Fruit fly (Drosophila melanogaster) whole organism, embryonic: ENCODE measurements around the gene Naxd.

Source experiments
- ATbp ChIP-seq: fragments of 200-800 bp; sonication (Bioruptor generic); optimal IDR thresholded peaks from 2 replicates; lab custom pipeline; 2017; ENCODE audit warnings: missing biosample characterization, mild to moderate bottlenecking, missing genetic modification characterization, missing genetic modification reagents
- Atf-2 ChIP-seq: fragments of 200-800 bp; sonication (Bioruptor generic); optimal IDR thresholded peaks from 2 replicates; lab custom pipeline; 2016; ENCODE audit warnings: missing biosample characterization, missing genetic modification characterization
- Atf3 ChIP-seq: fragments of 200-800 bp; sonication (Bioruptor generic); optimal IDR thresholded peaks from 3 replicates; lab custom pipeline; 2016; ENCODE audit warnings: missing biosample characterization, missing genetic modification characterization
- Blimp-1 ChIP-seq: fragments of 200-800 bp; sonication (Bioruptor generic); optimal IDR thresholded peaks from 3 replicates; lab custom pipeline; 2018; ENCODE audit warnings: missing biosample characterization, missing genetic modification characterization, mild to moderate bottlenecking, moderate library complexity, missing genetic modification reagents
- CG10979 ChIP-seq: fragments of 200-800 bp; sonication (Bioruptor generic); optimal IDR thresholded peaks from 2 replicates; lab custom pipeline; 2018; ENCODE audit warnings: missing biosample characterization, mild to moderate bottlenecking, missing genetic modification characterization, moderate library complexity
- CG11456 ChIP-seq: fragments of 200-800 bp; sonication (Bioruptor generic); IDR thresholded peaks from 3 replicates; pipeline ENCODE4 v1.3.6; 2022; ENCODE audit warnings: missing biosample characterization, missing genetic modification characterization
- CG11504 ChIP-seq: fragments of 200-800 bp; sonication (Bioruptor generic); optimal IDR thresholded peaks from 3 replicates; lab custom pipeline; 2019; ENCODE audit warnings: missing biosample characterization, mild to moderate bottlenecking, missing genetic modification characterization, moderate library complexity
- CG1233 ChIP-seq: fragments of 200-800 bp; sonication (Bioruptor generic); optimal IDR thresholded peaks from 4 replicates; lab custom pipeline; 2018; ENCODE audit warnings: missing biosample characterization, mild to moderate bottlenecking, missing genetic modification characterization
- CG12769 ChIP-seq: fragments of 200-800 bp; sonication (Bioruptor generic); optimal IDR thresholded peaks from 2 replicates; lab custom pipeline; 2019; ENCODE audit warnings: missing biosample characterization, mild to moderate bottlenecking, missing genetic modification characterization, moderate library complexity
- CG13123 ChIP-seq: fragments of 200-800 bp; sonication (Bioruptor generic); optimal IDR thresholded peaks from 2 replicates; lab custom pipeline; 2016; ENCODE audit warnings: missing biosample characterization, missing genetic modification characterization
- CG1529 ChIP-seq: fragments of 200-800 bp; sonication (Bioruptor generic); optimal IDR thresholded peaks from 3 replicates; lab custom pipeline; 2018; ENCODE audit warnings: missing biosample characterization, missing genetic modification characterization
- CG15479 ChIP-seq: fragments of 200-800 bp; sonication (Bioruptor generic); optimal IDR thresholded peaks from 3 replicates; lab custom pipeline; 2019; ENCODE audit warnings: missing biosample characterization, mild to moderate bottlenecking, missing genetic modification characterization, moderate library complexity
- CG15601 ChIP-seq: fragments of 200-800 bp; sonication (Bioruptor generic); optimal IDR thresholded peaks from 3 replicates; lab custom pipeline; 2019; ENCODE audit warnings: missing biosample characterization, mild to moderate bottlenecking, missing genetic modification characterization, moderate library complexity
- CG18599 ChIP-seq: fragments of 200-800 bp; sonication (Bioruptor generic); optimal IDR thresholded peaks from 3 replicates; lab custom pipeline; 2017; ENCODE audit warnings: missing biosample characterization, missing genetic modification characterization, mild to moderate bottlenecking, moderate library complexity, missing genetic modification reagents
- CG2199 ChIP-seq: fragments of 200-800 bp; sonication (Bioruptor generic); IDR thresholded peaks from 3 replicates; pipeline ENCODE4 v1.3.6; 2022; ENCODE audit warnings: missing biosample characterization, missing genetic modification characterization
- CG2678 ChIP-seq: fragments of 200-800 bp; sonication (Bioruptor generic); optimal IDR thresholded peaks from 3 replicates; lab custom pipeline; 2019; ENCODE audit warnings: missing biosample characterization, mild to moderate bottlenecking, missing genetic modification characterization, moderate library complexity
- CG3163 ChIP-seq: fragments of 200-800 bp; sonication (Bioruptor generic); optimal IDR thresholded peaks from 3 replicates; lab custom pipeline; 2016; ENCODE audit warnings: missing biosample characterization, missing genetic modification characterization
- CG33557 ChIP-seq: fragments of 200-800 bp; sonication (Bioruptor generic); optimal IDR thresholded peaks from 2 replicates; lab custom pipeline; 2019; ENCODE audit warnings: missing biosample characterization, mild to moderate bottlenecking, missing genetic modification characterization, moderate library complexity
- CG3407 ChIP-seq: fragments of 200-800 bp; sonication (Bioruptor generic); optimal IDR thresholded peaks from 2 replicates; lab custom pipeline; 2018; ENCODE audit warnings: missing biosample characterization, mild to moderate bottlenecking, missing genetic modification characterization
- CG34376 ChIP-seq: fragments of 200-800 bp; sonication (Bioruptor generic); optimal IDR thresholded peaks from 2 replicates; lab custom pipeline; 2018; ENCODE audit warnings: missing biosample characterization, mild to moderate bottlenecking, missing genetic modification characterization
- CG6175 ChIP-seq: fragments of 200-800 bp; sonication (Bioruptor generic); IDR thresholded peaks from 3 replicates; pipeline ENCODE4 v1.3.6; 2022; ENCODE audit warnings: missing biosample characterization, missing genetic modification characterization
- CG6791 ChIP-seq: fragments of 200-800 bp; sonication (Bioruptor generic); IDR thresholded peaks from 3 replicates; pipeline ENCODE4 v1.3.6; 2022; ENCODE audit warnings: missing biosample characterization, missing genetic modification characterization; ENCODE audit not compliant: partially characterized antibody
- CG7357 ChIP-seq: fragments of 200-800 bp; sonication (Bioruptor generic); IDR thresholded peaks from 3 replicates; pipeline ENCODE4 v1.3.6; 2022; ENCODE audit warnings: missing biosample characterization, missing genetic modification characterization
- CG9797 ChIP-seq: fragments of 200-800 bp; sonication (Bioruptor generic); optimal IDR thresholded peaks from 3 replicates; lab custom pipeline; 2018; ENCODE audit warnings: missing biosample characterization, mild to moderate bottlenecking, missing genetic modification characterization
- CHES-1-like ChIP-seq: fragments of 200-800 bp; sonication (Bioruptor generic); optimal IDR thresholded peaks from 2 replicates; lab custom pipeline; 2016; ENCODE audit warnings: missing biosample characterization, missing genetic modification characterization
- Dip3 ChIP-seq: fragments of 200-800 bp; sonication (Bioruptor generic); optimal IDR thresholded peaks from 3 replicates; lab custom pipeline; 2016; ENCODE audit warnings: missing biosample characterization, missing genetic modification characterization
- Doc3 ChIP-seq: fragments of 200-800 bp; sonication (Bioruptor generic); IDR thresholded peaks from 3 replicates; pipeline ENCODE4 v1.3.6; 2022; ENCODE audit warnings: missing biosample characterization, missing genetic modification characterization; ENCODE audit not compliant: partially characterized antibody
- Hmr ChIP-seq: fragments of 200-800 bp; sonication (Bioruptor generic); optimal IDR thresholded peaks from 3 replicates; lab custom pipeline; 2017; ENCODE audit warnings: mild to moderate bottlenecking, missing biosample characterization, missing genetic modification reagents, missing genetic modification characterization
- Lim3 ChIP-seq: fragments of 200-800 bp; sonication (Bioruptor generic); IDR thresholded peaks from 2 replicates; pipeline ENCODE4 v1.3.6; 2022; ENCODE audit warnings: missing biosample characterization, missing genetic modification characterization
- Mad ChIP-seq: fragments of 200-800 bp; sonication (Bioruptor generic); optimal IDR thresholded peaks from 2 replicates; lab custom pipeline; 2016; ENCODE audit warnings: missing biosample characterization, missing genetic modification characterization
- Six4 ChIP-seq: fragments of 200-800 bp; sonication (Bioruptor generic); optimal IDR thresholded peaks from 2 replicates; lab custom pipeline; 2016; ENCODE audit warnings: missing biosample characterization, missing genetic modification characterization
- Sox100B ChIP-seq: fragments of 200-800 bp; sonication (Bioruptor generic); optimal IDR thresholded peaks from 3 replicates; lab custom pipeline; 2018; ENCODE audit warnings: missing biosample characterization, mild to moderate bottlenecking, missing genetic modification characterization
- Trl ChIP-seq, 3 experiments: fragments of >200 bp in 2 of 3; fragments of 200-800 bp in 1 of 3; sonication (Bioruptor generic) in 1 of 3; optimal IDR thresholded peaks; 2 replicates in 1 of 3; 3 replicates in 2 of 3; lab custom pipeline; 2016 to 2017; ENCODE audit warnings: missing biosample characterization in 1 of 3, missing genetic modification characterization in 1 of 3
- ase ChIP-seq: fragments of 200-800 bp; sonication (Bioruptor generic); IDR thresholded peaks from 3 replicates; pipeline ENCODE4 v1.3.6; 2022; ENCODE audit warnings: missing biosample characterization, missing genetic modification characterization
- cad ChIP-seq: fragments of >200 bp; optimal IDR thresholded peaks from 2 replicates; lab custom pipeline; 2017; ENCODE audit warnings: missing biosample characterization, missing genetic modification characterization
- cg ChIP-seq: fragments of 200-800 bp; sonication (Bioruptor generic); optimal IDR thresholded peaks from 3 replicates; lab custom pipeline; 2019; ENCODE audit warnings: missing biosample characterization, mild to moderate bottlenecking, missing genetic modification characterization, moderate library complexity
- dpn ChIP-seq, 2 experiments: fragments of 200-800 bp; sonication (Bioruptor generic); optimal IDR thresholded peaks; 3 replicates each; lab custom pipeline; 2016; ENCODE audit warnings: missing biosample characterization in 2 of 2, missing genetic modification characterization in 2 of 2
- fd102C ChIP-seq: fragments of 200-800 bp; sonication (Bioruptor generic); optimal IDR thresholded peaks from 2 replicates; lab custom pipeline; 2018; ENCODE audit warnings: missing biosample characterization, mild to moderate bottlenecking, missing genetic modification characterization, moderate library complexity
- fd96Cb ChIP-seq: fragments of 200-800 bp; sonication (Bioruptor generic); optimal IDR thresholded peaks from 2 replicates; lab custom pipeline; 2018; ENCODE audit warnings: missing biosample characterization, mild to moderate bottlenecking, missing genetic modification characterization, moderate library complexity
- gce ChIP-seq: fragments of 200-800 bp; sonication (Bioruptor generic); IDR thresholded peaks from 3 replicates; pipeline ENCODE4 v1.3.6; 2022; ENCODE audit warnings: missing biosample characterization, missing genetic modification characterization
- gfzf ChIP-seq: fragments of 200-800 bp; sonication (Bioruptor generic); optimal IDR thresholded peaks from 2 replicates; lab custom pipeline; 2016; ENCODE audit warnings: missing biosample characterization, mild to moderate bottlenecking, missing genetic modification characterization, moderate library complexity
- inv ChIP-seq: fragments of 200-800 bp; sonication (Bioruptor generic); IDR thresholded peaks from 2 replicates; pipeline ENCODE4 v1.3.6; 2022; ENCODE audit warnings: missing biosample characterization, missing genetic modification characterization; ENCODE audit not compliant: partially characterized antibody
- shn ChIP-seq: fragments of 200-800 bp; sonication (Bioruptor generic); optimal IDR thresholded peaks from 3 replicates; lab custom pipeline; 2016; ENCODE audit warnings: missing biosample characterization, missing genetic modification characterization
- slou ChIP-seq: fragments of 200-800 bp; sonication (Bioruptor generic); optimal IDR thresholded peaks from 3 replicates; lab custom pipeline; 2016; ENCODE audit warnings: missing biosample characterization, missing genetic modification characterization
- sob ChIP-seq: fragments of 200-800 bp; sonication (Bioruptor generic); IDR thresholded peaks from 2 replicates; pipeline ENCODE4 v1.3.6; 2022; ENCODE audit warnings: missing biosample characterization, missing genetic modification characterization
- tna ChIP-seq: fragments of 200-800 bp; sonication (Bioruptor generic); IDR thresholded peaks from 2 replicates; pipeline ENCODE4 v1.3.6; 2022; ENCODE audit warnings: missing biosample characterization, missing genetic modification characterization; ENCODE audit not compliant: partially characterized antibody
- tx ChIP-seq: fragments of 200-800 bp; sonication (Bioruptor generic); optimal IDR thresholded peaks from 2 replicates; lab custom pipeline; 2016; ENCODE audit warnings: missing biosample characterization, missing genetic modification characterization
- vvl ChIP-seq: fragments of 200-800 bp; sonication (Bioruptor generic); IDR thresholded peaks from 2 replicates; pipeline ENCODE4 v1.3.6; 2022; ENCODE audit warnings: missing biosample characterization, missing genetic modification characterization
- zfh2 ChIP-seq: fragments of 200-800 bp; sonication (Bioruptor generic); optimal IDR thresholded peaks from 2 replicates; lab custom pipeline; 2016; ENCODE audit warnings: missing biosample characterization, missing genetic modification characterization

Naxd gene

dm6 chr3L:19080926-19081700 is 16.4 kb downstream of the Naxd start (continued):
- TF ChIP-seq Atf-2 (GFP tag; lab: Kevin White, UChicago) = no peak
- peak; percentile 1 for TF ChIP-seq ATbp (GFP tag; lab: Kevin White, UChicago)
- no peak for TF ChIP-seq Atf3 (GFP tag; lab: Kevin White, UChicago)
- TF ChIP-seq shn (GFP tag; lab: Kevin White, UChicago) = no peak
- no peak for TF ChIP-seq CG3407 (GFP tag; lab: Kevin White, UChicago)
- TF ChIP-seq CG2678 (tag; lab: Kevin White, UChicago) = no peak
- peak; percentile 40 to 79 for TF ChIP-seq Trl (optimal IDR thresholded peaks at IDR 0.05; lab: Kevin White, UChicago)
- no peak for TF ChIP-seq Trl (GFP tag; optimal IDR thresholded peaks at IDR 0.05; lab: Kevin White, UChicago)
- no peak for TF ChIP-seq tna
- TF ChIP-seq Doc3 (GFP tag; lab: Robert Waterston, UW) = no peak
- no peak for TF ChIP-seq Sox100B (GFP tag; lab: Kevin White, UChicago)
- TF ChIP-seq sob (GFP tag; lab: Robert Waterston, UW) = no peak
- no peak for TF ChIP-seq CG15601 (tag; lab: Kevin White, UChicago)
- no peak for TF ChIP-seq dpn (GFP tag; optimal IDR thresholded peaks at IDR 0.05; lab: Kevin White, UChicago)
- TF ChIP-seq CG7357 (GFP tag; lab: Robert Waterston, UW) = no peak
- TF ChIP-seq gfzf = no peak
- TF ChIP-seq zfh2 = no peak
- no peak for TF ChIP-seq CG11456 (GFP tag; lab: Robert Waterston, UW)
- no peak for TF ChIP-seq CG6175 (GFP tag; lab: Robert Waterston, UW)
- TF ChIP-seq CG11504 (tag; lab: Kevin White, UChicago) = no peak
- peak; percentile 40 for TF ChIP-seq CG12769 (tag; lab: Kevin White, UChicago)
- TF ChIP-seq CG1529 = no peak
- no peak for TF ChIP-seq fd102C (GFP tag; lab: Kevin White, UChicago)
- TF ChIP-seq CG9797 = no peak
- TF ChIP-seq cg = peak; percentile 73
- no peak for TF ChIP-seq fd96Cb (tag; lab: Kevin White, UChicago)
- TF ChIP-seq cad (GFP tag; lab: Kevin White, UChicago) = peak; percentile 91
- TF ChIP-seq CG33557 (GFP tag; lab: Kevin White, UChicago) = no peak
- peak; percentile 40 for TF ChIP-seq CG15479 (GFP tag; lab: Kevin White, UChicago)
- TF ChIP-seq Mad (GFP tag; lab: Kevin White, UChicago) = no peak
- TF ChIP-seq inv = no peak
- no peak for TF ChIP-seq Hmr (GFP tag; lab: Kevin White, UChicago)
- no peak for TF ChIP-seq Lim3 (GFP tag; lab: Robert Waterston, UW)
- no peak for TF ChIP-seq CG1233 (GFP tag; lab: Kevin White, UChicago)
- TF ChIP-seq CG18599 (GFP tag; lab: Kevin White, UChicago) = no peak
- no peak for TF ChIP-seq Dip3 (GFP tag; lab: Kevin White, UChicago)
- no peak for TF ChIP-seq ase (GFP tag; lab: Robert Waterston, UW)
- 0 out of 3 replicates have a peak, but pooled peaks have one; percentile 78 for TF ChIP-seq CG2199 (GFP tag; lab: Robert Waterston, UW)
- no peak for TF ChIP-seq CG10979 (tag; lab: Kevin White, UChicago)
- no peak for TF ChIP-seq slou (GFP tag; lab: Kevin White, UChicago)
- peak; percentile 57 for TF ChIP-seq CG3163 (GFP tag; lab: Kevin White, UChicago)
- TF ChIP-seq Six4 = no peak
- no peak for TF ChIP-seq tx (GFP tag; lab: Kevin White, UChicago)
- TF ChIP-seq CG6791 = peak; percentile 47; the same call in 1 of the 3 replicates
- TF ChIP-seq CG13123 (GFP tag; lab: Kevin White, UChicago) = no peak
- no peak for TF ChIP-seq gce
- peak; percentile 19; the same call in 1 of the 2 replicates for TF ChIP-seq vvl
- TF ChIP-seq CG34376 = no peak
- no peak for TF ChIP-seq CHES-1-like
- TF ChIP-seq Blimp-1 (GFP tag; lab: Kevin White, UChicago) = no peak
